Fruit fly (Drosophila melanogaster): Measurements from ENCODE around the gene Cyp4c3.
A peak's percentile ranks its signal among the peaks of the same experiment; 100 is the strongest.

Cyp4c3 gene

dm6 chr3R:30933894-30934434 lies 40.1 kb downstream of the Cyp4c3 start (continued):
- no peak for TF ChIP-seq CG14441 (GFP tag; IDR thresholded peaks at IDR 0.05)
- TF ChIP-seq Dek (tag; optimal IDR thresholded peaks at IDR 0.05): no peak
- TF ChIP-seq tio (GFP tag; optimal IDR thresholded peaks at IDR 0.05): no peak
- peak; percentile 46 for TF ChIP-seq Deaf1 (tag; optimal IDR thresholded peaks at IDR 0.05)
- TF ChIP-seq gce (GFP tag; IDR thresholded peaks at IDR 0.05): no peak
- TF ChIP-seq CG15073 (GFP tag; optimal IDR thresholded peaks at IDR 0.05): no peak
- TF ChIP-seq Pdp1 (GFP tag; optimal IDR thresholded peaks at IDR 0.05): no peak
- no peak for TF ChIP-seq CG34376 (GFP tag; optimal IDR thresholded peaks at IDR 0.05)
- no peak for TF ChIP-seq CG10462 (GFP tag; optimal IDR thresholded peaks at IDR 0.05)
- TF ChIP-seq CG11085 (GFP tag; IDR thresholded peaks at IDR 0.05): no peak
- no peak for TF ChIP-seq Dad (GFP tag; optimal IDR thresholded peaks at IDR 0.05)
- TF ChIP-seq Atf-2 (GFP tag; optimal IDR thresholded peaks at IDR 0.05): no peak
- no peak for TF ChIP-seq Dref (GFP tag; IDR thresholded peaks at IDR 0.05)
- no peak for TF ChIP-seq Mes4 (GFP tag; optimal IDR thresholded peaks at IDR 0.05)
- TF ChIP-seq CG32767 (GFP tag; IDR thresholded peaks at IDR 0.05): peak; percentile 41; the same call in 1 of the 2 replicates
- TF ChIP-seq ttk (GFP tag; IDR thresholded peaks at IDR 0.05): no peak
- no peak for TF ChIP-seq CG7357 (GFP tag; IDR thresholded peaks at IDR 0.05)
- TF ChIP-seq CG17328 (GFP tag; IDR thresholded peaks at IDR 0.05): 0 out of 2 replicates have a peak, but pooled peaks have one; percentile 20
- TF ChIP-seq Nf-YC (tag; optimal IDR thresholded peaks at IDR 0.05): peak; percentile 87
- TF ChIP-seq ase (GFP tag; IDR thresholded peaks at IDR 0.05): 0 out of 3 replicates have a peak, but pooled peaks have one; percentile 23
- TF ChIP-seq Sox102F (GFP tag; optimal IDR thresholded peaks at IDR 0.05): no peak
- no peak for TF ChIP-seq MTF-1 (GFP tag; optimal IDR thresholded peaks at IDR 0.05; ENCODE audit: borderline replicate concordance)
- TF ChIP-seq CG12104 (GFP tag; optimal IDR thresholded peaks at IDR 0.05): no peak
- TF ChIP-seq CG12744 (GFP tag; optimal IDR thresholded peaks at IDR 0.05): no peak
- no peak for TF ChIP-seq hb (GFP tag; IDR thresholded peaks at IDR 0.05; ENCODE audit: partially characterized antibody)
- no peak for TF ChIP-seq wor (GFP tag; IDR thresholded peaks at IDR 0.05)
- TF ChIP-seq az2 (GFP tag; optimal IDR thresholded peaks at IDR 0.05): no peak
- peak; percentile 27 for TF ChIP-seq odd (GFP tag; optimal IDR thresholded peaks at IDR 0.05)
- TF ChIP-seq Bgb (GFP tag; IDR thresholded peaks at IDR 0.05; ENCODE audit: partially characterized antibody): no peak
- TF ChIP-seq CG12155 (GFP tag; optimal IDR thresholded peaks at IDR 0.05): no peak
- TF ChIP-seq en (GFP tag; optimal IDR thresholded peaks at IDR 0.05): no peak
- TF ChIP-seq CG3726 (GFP tag; IDR thresholded peaks at IDR 0.05): no peak
- no peak for TF ChIP-seq CG33213 (GFP tag; optimal IDR thresholded peaks at IDR 0.05)
- no peak for TF ChIP-seq Rx (GFP tag; IDR thresholded peaks at IDR 0.05)
- peak; percentile 89 for TF ChIP-seq seq (GFP tag; IDR thresholded peaks at IDR 0.05)
- no peak for TF ChIP-seq Dip2 (GFP tag; IDR thresholded peaks at IDR 0.05)
- TF ChIP-seq Lpt (GFP tag; optimal IDR thresholded peaks at IDR 0.05): no peak
- TF ChIP-seq caup (GFP tag; optimal IDR thresholded peaks at IDR 0.05; ENCODE audit: severe bottlenecking): peak; percentile 20
- TF ChIP-seq CG6689 (GFP tag; IDR thresholded peaks at IDR 0.05): no peak
- TF ChIP-seq bab2 (GFP tag; optimal IDR thresholded peaks at IDR 0.05): no peak
- no peak for TF ChIP-seq gfzf (GFP tag; optimal IDR thresholded peaks at IDR 0.05)
- TF ChIP-seq sens-2 (GFP tag; IDR thresholded peaks at IDR 0.05): no peak
- TF ChIP-seq Nf-YB (GFP tag; optimal IDR thresholded peaks at IDR 0.05): peak; percentile 79
- peak; percentile 74 for TF ChIP-seq Ets97D (GFP tag; optimal IDR thresholded peaks at IDR 0.05)
- no peak for TF ChIP-seq Taf1 (GFP tag; IDR thresholded peaks at IDR 0.05)
- TF ChIP-seq nau (GFP tag; optimal IDR thresholded peaks at IDR 0.05): no peak
- TF ChIP-seq NFAT (GFP tag; IDR thresholded peaks at IDR 0.05): no peak
- peak; percentile 4 for TF ChIP-seq CG12219 (GFP tag; optimal IDR thresholded peaks at IDR 0.05)
- TF ChIP-seq CG8359 (GFP tag; optimal IDR thresholded peaks at IDR 0.05; ENCODE audit: borderline replicate concordance): no peak
- TF ChIP-seq CG8388 (GFP tag; optimal IDR thresholded peaks at IDR 0.05): no peak
- TF ChIP-seq Doc3 (GFP tag; IDR thresholded peaks at IDR 0.05; ENCODE audit: partially characterized antibody): no peak
